Fruit fly (Drosophila melanogaster) whole organism, embryonic: ENCODE data around the gene RPA3.

Experiments
- CG10274 ChIP-seq: fragments of 200-800 bp; sonication (Bioruptor generic); optimal IDR thresholded peaks from 3 replicates; lab custom pipeline; 2017; ENCODE audit warnings: missing biosample characterization, mild to moderate bottlenecking, missing genetic modification characterization
- CG10959 ChIP-seq: fragments of 200-800 bp; sonication (Bioruptor generic); IDR thresholded peaks from 2 replicates; pipeline ENCODE4 v1.3.6; 2022; ENCODE audit warnings: missing biosample characterization, missing genetic modification characterization
- CG11696 ChIP-seq: fragments of 200-800 bp; sonication (Bioruptor generic); IDR thresholded peaks from 2 replicates; pipeline ENCODE4 v1.3.6; 2022; ENCODE audit warnings: missing biosample characterization, missing genetic modification characterization
- CG12219 ChIP-seq: fragments of 200-800 bp; sonication (Bioruptor generic); optimal IDR thresholded peaks from 3 replicates; lab custom pipeline; 2018; ENCODE audit warnings: missing biosample characterization, mild to moderate bottlenecking, missing genetic modification characterization
- CG12391 ChIP-seq: fragments of 200-800 bp; sonication (Bioruptor generic); optimal IDR thresholded peaks from 3 replicates; lab custom pipeline; 2018; ENCODE audit warnings: missing biosample characterization, mild to moderate bottlenecking, missing genetic modification characterization, moderate library complexity
- CG12659 ChIP-seq: fragments of 200-800 bp; sonication (Bioruptor generic); optimal IDR thresholded peaks from 3 replicates; lab custom pipeline; 2017; ENCODE audit warnings: mild to moderate bottlenecking, missing biosample characterization, missing genetic modification reagents, missing genetic modification characterization
- CG14667 ChIP-seq: fragments of 200-800 bp; sonication (Bioruptor generic); IDR thresholded peaks from 2 replicates; pipeline ENCODE4 v1.3.6; 2022; ENCODE audit warnings: missing biosample characterization, missing genetic modification characterization
- CG15514 ChIP-seq: fragments of 200-800 bp; sonication (Bioruptor generic); optimal IDR thresholded peaks from 3 replicates; lab custom pipeline; 2017; ENCODE audit warnings: missing biosample characterization, missing genetic modification characterization, mild to moderate bottlenecking, moderate library complexity, missing genetic modification reagents
- CG1602 ChIP-seq: fragments of 200-800 bp; sonication (Bioruptor generic); optimal IDR thresholded peaks from 3 replicates; lab custom pipeline; 2016; ENCODE audit warnings: missing biosample characterization, missing genetic modification characterization
- CG17829 ChIP-seq: fragments of 200-800 bp; optimal IDR thresholded peaks from 2 replicates; lab custom pipeline; 2019; ENCODE audit warnings: missing biosample characterization, mild to moderate bottlenecking, missing genetic modification characterization, moderate library complexity
- CG1792 ChIP-seq: fragments of 200-800 bp; sonication (Bioruptor generic); optimal IDR thresholded peaks from 2 replicates; lab custom pipeline; 2016; ENCODE audit warnings: missing biosample characterization, missing genetic modification characterization
- CG1832 ChIP-seq: fragments of 200-800 bp; sonication (Bioruptor generic); optimal IDR thresholded peaks from 2 replicates; lab custom pipeline; 2017; ENCODE audit warnings: missing biosample characterization, mild to moderate bottlenecking, missing genetic modification characterization, inconsistent platforms
- CG2116 ChIP-seq: fragments of 200-800 bp; sonication (Bioruptor generic); optimal IDR thresholded peaks from 3 replicates; lab custom pipeline; 2018; ENCODE audit warnings: missing biosample characterization, mild to moderate bottlenecking, missing genetic modification characterization
- CG43689 ChIP-seq: fragments of 200-800 bp; sonication (Bioruptor generic); IDR thresholded peaks from 2 replicates; pipeline ENCODE4 v1.3.6; 2022; ENCODE audit warnings: missing biosample characterization, missing genetic modification characterization
- CG4617 ChIP-seq: fragments of 200-800 bp; sonication (Bioruptor generic); optimal IDR thresholded peaks from 3 replicates; lab custom pipeline; 2016; ENCODE audit warnings: missing biosample characterization, missing genetic modification characterization, borderline replicate concordance
- CG7372 ChIP-seq: fragments of 200-800 bp; sonication (Bioruptor generic); IDR thresholded peaks from 2 replicates; pipeline ENCODE4 v1.3.6; 2022; ENCODE audit warnings: missing biosample characterization, missing genetic modification characterization
- CG7928 ChIP-seq: fragments of 200-800 bp; sonication (Bioruptor generic); optimal IDR thresholded peaks from 2 replicates; lab custom pipeline; 2017; ENCODE audit warnings: missing biosample characterization, mild to moderate bottlenecking, missing genetic modification characterization
- CG9609 ChIP-seq: fragments of 200-800 bp; sonication (Bioruptor generic); optimal IDR thresholded peaks from 3 replicates; lab custom pipeline; 2016; ENCODE audit warnings: missing biosample characterization, missing genetic modification characterization
- CG9797 ChIP-seq: fragments of 200-800 bp; sonication (Bioruptor generic); optimal IDR thresholded peaks from 3 replicates; lab custom pipeline; 2018; ENCODE audit warnings: missing biosample characterization, mild to moderate bottlenecking, missing genetic modification characterization
- Deaf1 ChIP-seq: fragments of 200-800 bp; optimal IDR thresholded peaks from 3 replicates; lab custom pipeline; 2019; ENCODE audit warnings: missing biosample characterization, mild to moderate bottlenecking, missing genetic modification characterization, moderate library complexity
- Dip3 ChIP-seq: fragments of 200-800 bp; sonication (Bioruptor generic); optimal IDR thresholded peaks from 3 replicates; lab custom pipeline; 2016; ENCODE audit warnings: missing biosample characterization, missing genetic modification characterization
- Dll ChIP-seq: fragments of 200-800 bp; sonication (Bioruptor generic); IDR thresholded peaks from 4 replicates; pipeline ENCODE4 v1.3.6; 2022; ENCODE audit warnings: missing biosample characterization, missing genetic modification characterization; ENCODE audit not compliant: partially characterized antibody
- Elba2 ChIP-seq: fragments of 200-800 bp; sonication (Bioruptor generic); optimal IDR thresholded peaks from 3 replicates; lab custom pipeline; 2016; ENCODE audit warnings: missing biosample characterization, missing genetic modification characterization
- Fer3 ChIP-seq: fragments of 200-800 bp; sonication (Bioruptor generic); optimal IDR thresholded peaks from 2 replicates; lab custom pipeline; 2018; ENCODE audit warnings: missing biosample characterization, mild to moderate bottlenecking, missing genetic modification characterization, moderate library complexity
- Hand ChIP-seq: fragments of 200-800 bp; sonication (Bioruptor generic); optimal IDR thresholded peaks from 2 replicates; lab custom pipeline; 2017; ENCODE audit warnings: mild to moderate bottlenecking, missing biosample characterization, missing genetic modification reagents, missing genetic modification characterization
- Kr ChIP-seq: fragments of 200-800 bp; sonication (Bioruptor generic); optimal IDR thresholded peaks from 2 replicates; lab custom pipeline; 2017; ENCODE audit warnings: missing biosample characterization, mild to moderate bottlenecking, missing genetic modification characterization
- NC2β ChIP-seq: fragments of 200-800 bp; sonication (Bioruptor generic); optimal IDR thresholded peaks from 2 replicates; lab custom pipeline; 2016; ENCODE audit warnings: missing biosample characterization, missing genetic modification characterization
- Rfx ChIP-seq: fragments of 200-800 bp; sonication (Bioruptor generic); IDR thresholded peaks from 2 replicates; pipeline ENCODE4 v1.3.6; 2022; ENCODE audit warnings: missing biosample characterization, missing genetic modification characterization
- Side ChIP-seq: fragments of 200-800 bp; sonication (Bioruptor generic); optimal IDR thresholded peaks from 2 replicates; lab custom pipeline; 2016; ENCODE audit warnings: missing biosample characterization, missing genetic modification characterization
- Ssrp ChIP-seq: fragments of 200-800 bp; sonication (Bioruptor generic); optimal IDR thresholded peaks from 2 replicates; lab custom pipeline; 2018; ENCODE audit warnings: missing biosample characterization, mild to moderate bottlenecking, missing genetic modification characterization, moderate library complexity
- bbx ChIP-seq: fragments of 200-800 bp; sonication (Bioruptor generic); IDR thresholded peaks from 2 replicates; pipeline ENCODE4 v1.3.6; 2022; ENCODE audit warnings: missing biosample characterization, missing genetic modification characterization; ENCODE audit not compliant: partially characterized antibody
- cato ChIP-seq: fragments of 200-800 bp; sonication (Bioruptor generic); optimal IDR thresholded peaks from 2 replicates; lab custom pipeline; 2016; ENCODE audit warnings: missing biosample characterization, missing genetic modification characterization, borderline replicate concordance
- cwo ChIP-seq: fragments of 200-800 bp; sonication (Bioruptor generic); optimal IDR thresholded peaks from 3 replicates; lab custom pipeline; 2017; ENCODE audit warnings: missing biosample characterization, missing genetic modification characterization, mild to moderate bottlenecking, moderate library complexity, missing genetic modification reagents
- danr ChIP-seq: fragments of 200-800 bp; sonication (Bioruptor generic); IDR thresholded peaks from 2 replicates; pipeline ENCODE4 v1.3.6; 2022; ENCODE audit warnings: missing biosample characterization, missing genetic modification characterization
- dm ChIP-seq: fragments of 200-800 bp; sonication (Bioruptor generic); optimal IDR thresholded peaks from 3 replicates; lab custom pipeline; 2016; ENCODE audit warnings: missing biosample characterization, missing genetic modification characterization
- ewg ChIP-seq: fragments of 200-800 bp; sonication (Bioruptor generic); optimal IDR thresholded peaks from 3 replicates; lab custom pipeline; 2017; ENCODE audit warnings: mild to moderate bottlenecking, missing biosample characterization, missing genetic modification reagents, missing genetic modification characterization
- fd102C ChIP-seq: fragments of 200-800 bp; sonication (Bioruptor generic); optimal IDR thresholded peaks from 2 replicates; lab custom pipeline; 2018; ENCODE audit warnings: missing biosample characterization, mild to moderate bottlenecking, missing genetic modification characterization, moderate library complexity
- gcm2 ChIP-seq: fragments of 200-800 bp; sonication (Bioruptor generic); optimal IDR thresholded peaks from 2 replicates; lab custom pipeline; 2016; ENCODE audit warnings: missing biosample characterization, missing genetic modification characterization
- hkb ChIP-seq, 2 experiments: fragments of 200-800 bp in 1 of 2; fragments of >200 bp in 1 of 2; sonication (Bioruptor generic) in 1 of 2; IDR thresholded peaks in 1 of 2; optimal IDR thresholded peaks in 1 of 2; 2 replicates each; pipeline versions ENCODE4 v1.3.6 to Lab custom; 2017 to 2022; ENCODE audit warnings: missing biosample characterization in 1 of 2, missing genetic modification characterization in 1 of 2
- mirr ChIP-seq: fragments of 200-800 bp; sonication (Bioruptor generic); optimal IDR thresholded peaks from 3 replicates; lab custom pipeline; 2018; ENCODE audit warnings: missing biosample characterization, mild to moderate bottlenecking, missing genetic modification characterization
- pan ChIP-seq, 4 experiments: fragments of >200 bp in 3 of 4; fragments of 200-800 bp in 1 of 4; sonication (Bioruptor generic) in 1 of 4; optimal IDR thresholded peaks in 3 of 4; IDR thresholded peaks in 1 of 4; 2 replicates each; pipeline versions ENCODE4 v1.3.6 to Lab custom; 2017 to 2022; ENCODE audit warnings: missing biosample characterization in 2 of 4, missing genetic modification characterization in 2 of 4, mixed read lengths in 1 of 4
- peb ChIP-seq: fragments of 200-800 bp; sonication (Bioruptor generic); IDR thresholded peaks from 2 replicates; pipeline ENCODE4 v1.3.6; 2022; ENCODE audit warnings: missing biosample characterization, missing genetic modification characterization
- psq ChIP-seq: fragments of 200-800 bp; sonication (Bioruptor generic); optimal IDR thresholded peaks from 2 replicates; lab custom pipeline; 2017; ENCODE audit warnings: missing biosample characterization, missing genetic modification characterization
- run ChIP-seq: fragments of 200-800 bp; sonication (Bioruptor generic); optimal IDR thresholded peaks from 3 replicates; lab custom pipeline; 2018; ENCODE audit warnings: missing biosample characterization, mild to moderate bottlenecking, missing genetic modification characterization
- sima ChIP-seq: fragments of 200-800 bp; sonication (Bioruptor generic); optimal IDR thresholded peaks from 2 replicates; lab custom pipeline; 2016; ENCODE audit warnings: missing biosample characterization, missing genetic modification characterization
- sr ChIP-seq: fragments of 200-800 bp; sonication (Bioruptor generic); IDR thresholded peaks from 3 replicates; pipeline ENCODE4 v1.3.6; 2022; ENCODE audit warnings: missing biosample characterization, missing genetic modification characterization
- tgo ChIP-seq: fragments of 200-800 bp; sonication (Bioruptor generic); IDR thresholded peaks from 3 replicates; pipeline ENCODE4 v1.3.6; 2022; ENCODE audit warnings: missing biosample characterization, missing genetic modification characterization
- zen ChIP-seq: fragments of 200-800 bp; sonication (Bioruptor generic); optimal IDR thresholded peaks from 3 replicates; lab custom pipeline; 2018; ENCODE audit warnings: missing biosample characterization, mild to moderate bottlenecking, missing genetic modification characterization, moderate library complexity

Gene RPA3

DNA sequence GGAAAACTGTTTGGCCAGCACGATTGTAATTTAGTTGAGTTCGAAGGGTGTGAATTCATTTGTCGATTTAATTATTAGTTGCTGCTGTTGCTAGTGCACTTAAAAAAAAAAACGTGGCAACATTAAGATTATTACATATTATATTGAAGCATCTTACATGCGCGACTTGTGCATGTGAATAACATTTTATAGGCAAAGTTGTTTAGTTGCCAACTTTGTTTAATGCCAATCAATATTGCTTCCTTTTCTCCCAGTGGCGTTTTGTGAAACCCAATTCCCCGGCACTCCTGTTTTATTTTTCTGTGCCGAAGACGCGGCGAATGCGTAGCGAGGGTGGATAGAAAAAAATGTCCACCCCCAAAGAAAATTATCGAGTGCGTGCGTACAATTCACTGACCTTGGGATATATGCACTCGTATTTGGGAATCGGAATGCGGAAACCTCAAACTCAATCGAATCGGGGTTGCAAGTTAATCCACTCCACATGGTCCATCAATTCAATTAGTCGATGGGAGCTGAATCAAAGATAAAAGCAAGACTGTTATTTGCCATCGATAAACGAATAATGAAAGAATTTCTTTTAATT, 13.4 kb upstream of the RPA3 start (continued):
- TF ChIP-seq ewg: peak; percentile 28
- TF ChIP-seq run (tag; lab: Kevin White, UChicago): no peak
- TF ChIP-seq sr (GFP tag; lab: Robert Waterston, UW): no peak
- TF ChIP-seq fd102C (GFP tag; lab: Kevin White, UChicago): no peak
- 0 out of 2 replicates have a peak, but pooled peaks have one; percentile 5 for TF ChIP-seq CG43689 (GFP tag; lab: Robert Waterston, UW)
- no peak for TF ChIP-seq CG9797 (GFP tag; lab: Kevin White, UChicago)
- TF ChIP-seq Fer3 (tag; lab: Kevin White, UChicago): no peak
- TF ChIP-seq CG1602: peak; percentile 43
- peak; percentile 2 for TF ChIP-seq dm (GFP tag; lab: Kevin White, UChicago)
- TF ChIP-seq gcm2 (GFP tag; lab: Kevin White, UChicago): no peak
- TF ChIP-seq cwo (GFP tag; lab: Kevin White, UChicago): no peak
- no peak for TF ChIP-seq CG1792 (GFP tag; lab: Kevin White, UChicago)
- TF ChIP-seq zen (tag; lab: Kevin White, UChicago): peak; percentile 32
- no peak for TF ChIP-seq mirr (GFP tag; lab: Kevin White, UChicago)
- TF ChIP-seq CG12219 (GFP tag; lab: Kevin White, UChicago): peak; percentile 17
- no peak for TF ChIP-seq Kr
- no peak for TF ChIP-seq Side (GFP tag; lab: Kevin White, UChicago)
- no peak for TF ChIP-seq sima (GFP tag; lab: Kevin White, UChicago)
- TF ChIP-seq CG12391 (tag; lab: Kevin White, UChicago): peak; percentile 75
- TF ChIP-seq hkb (optimal IDR thresholded peaks at IDR 0.05; lab: Kevin White, UChicago): no peak
- peak; percentile 69 for TF ChIP-seq hkb (GFP tag; IDR thresholded peaks at IDR 0.05; lab: Robert Waterston, UW)
- TF ChIP-seq Dll (GFP tag; lab: Robert Waterston, UW): no peak
- no peak for TF ChIP-seq CG10274 (GFP tag; lab: Kevin White, UChicago)
- no peak for TF ChIP-seq CG15514
- TF ChIP-seq CG4617: peak; percentile 1
- TF ChIP-seq CG1832 (GFP tag; lab: Kevin White, UChicago): no peak
- TF ChIP-seq cato (GFP tag; lab: Kevin White, UChicago): no peak
- no peak for TF ChIP-seq danr
- TF ChIP-seq Deaf1: no peak
- TF ChIP-seq Elba2 (GFP tag; lab: Kevin White, UChicago): no peak
- TF ChIP-seq psq (GFP tag; lab: Kevin White, UChicago): peak; percentile 29
- TF ChIP-seq bbx (GFP tag; lab: Robert Waterston, UW): no peak
- no peak for TF ChIP-seq CG12659

dm6 chrX:11622649-11623425, 7.2 kb upstream of the RPA3 start:
- TF ChIP-seq CG7928 (GFP tag; lab: Kevin White, UChicago) (no peak), tgo (GFP tag; lab: Robert Waterston, UW) (peak; percentile 83), pan (optimal IDR thresholded peaks at IDR 0.05; lab: Kevin White, UChicago) (no peak), pan (GFP tag; optimal IDR thresholded peaks at IDR 0.05 in 1 of 2, IDR thresholded peaks at IDR 0.05 in 1 of 2) (peak in 1 of 2 experiments; percentile 91), Rfx (GFP tag; lab: Robert Waterston, UW) (peak; percentile 87), peb (peak; percentile 44; the same call in 1 of the 2 replicates), CG10959 (GFP tag; lab: Robert Waterston, UW) (peak; percentile 22; the same call in 1 of the 2 replicates), NC2β (GFP tag; lab: Kevin White, UChicago) (peak; percentile 53), CG7372 (GFP tag; lab: Robert Waterston, UW) (peak; percentile 59; the same call in 1 of the 2 replicates), CG11696 (GFP tag; lab: Robert Waterston, UW) (peak; percentile 74), CG14667 (GFP tag; lab: Robert Waterston, UW) (peak; percentile 60), Dip3 (peak; percentile 80), Ssrp (peak; percentile 56), CG17829 (tag; lab: Kevin White, UChicago) (peak; percentile 54), Hand (GFP tag; lab: Kevin White, UChicago) (peak; percentile 22), CG2116 (GFP tag; lab: Kevin White, UChicago) (peak; percentile 42), CG9609 (peak; percentile 67)
